Fruit fly (Drosophila melanogaster) whole organism, embryonic: Measurements from ENCODE around the gene Sec23.
A peak's percentile ranks its signal among the peaks of the same experiment; 100 is the strongest.

Experiments used
- Ada2b ChIP-seq: fragments of 200-800 bp; sonication (Bioruptor generic); IDR thresholded peaks from 2 replicates; pipeline ENCODE4 v1.3.6; 2022; ENCODE audit warnings: missing biosample characterization, missing genetic modification characterization
- BEAF-32 ChIP-seq: fragments of 200-800 bp; sonication (Bioruptor generic); optimal IDR thresholded peaks from 3 replicates; lab custom pipeline; 2017; ENCODE audit warnings: missing biosample characterization, missing genetic modification characterization, mild to moderate bottlenecking, moderate library complexity, missing genetic modification reagents
- CG10543 ChIP-seq: fragments of 200-800 bp; sonication (Bioruptor generic); optimal IDR thresholded peaks from 3 replicates; lab custom pipeline; 2017; ENCODE audit warnings: missing biosample characterization, mild to moderate bottlenecking, missing genetic modification characterization, moderate library complexity
- CG12659 ChIP-seq: fragments of 200-800 bp; sonication (Bioruptor generic); optimal IDR thresholded peaks from 3 replicates; lab custom pipeline; 2017; ENCODE audit warnings: mild to moderate bottlenecking, missing biosample characterization, missing genetic modification reagents, missing genetic modification characterization
- CG13296 ChIP-seq: fragments of 200-800 bp; sonication (Bioruptor generic); optimal IDR thresholded peaks from 3 replicates; lab custom pipeline; 2018; ENCODE audit warnings: missing biosample characterization, mild to moderate bottlenecking, missing genetic modification characterization
- CG15479 ChIP-seq: fragments of 200-800 bp; sonication (Bioruptor generic); optimal IDR thresholded peaks from 3 replicates; lab custom pipeline; 2019; ENCODE audit warnings: missing biosample characterization, mild to moderate bottlenecking, missing genetic modification characterization, moderate library complexity
- CG18599 ChIP-seq: fragments of 200-800 bp; sonication (Bioruptor generic); optimal IDR thresholded peaks from 3 replicates; lab custom pipeline; 2017; ENCODE audit warnings: missing biosample characterization, missing genetic modification characterization, mild to moderate bottlenecking, moderate library complexity, missing genetic modification reagents
- CG2678 ChIP-seq: fragments of 200-800 bp; sonication (Bioruptor generic); optimal IDR thresholded peaks from 3 replicates; lab custom pipeline; 2019; ENCODE audit warnings: missing biosample characterization, mild to moderate bottlenecking, missing genetic modification characterization, moderate library complexity
- CG3281 ChIP-seq: fragments of 200-800 bp; sonication (Bioruptor generic); optimal IDR thresholded peaks from 3 replicates; lab custom pipeline; 2017; ENCODE audit warnings: missing biosample characterization, mild to moderate bottlenecking, missing genetic modification characterization
- CG4328 ChIP-seq: fragments of 200-800 bp; sonication (Bioruptor generic); optimal IDR thresholded peaks from 3 replicates; lab custom pipeline; 2017; ENCODE audit warnings: missing biosample characterization, missing genetic modification reagents, missing genetic modification characterization
- CG5953 ChIP-seq: fragments of 200-800 bp; sonication (Bioruptor generic); IDR thresholded peaks from 2 replicates; pipeline ENCODE4 v1.3.6; 2022; ENCODE audit warnings: missing biosample characterization, missing genetic modification characterization
- CG6683 ChIP-seq: fragments of 200-800 bp; sonication (Bioruptor generic); optimal IDR thresholded peaks from 2 replicates; lab custom pipeline; 2017; ENCODE audit warnings: missing biosample characterization, mild to moderate bottlenecking, missing genetic modification characterization, missing genetic modification reagents
- CG7745 ChIP-seq: fragments of 200-800 bp; sonication (Bioruptor generic); optimal IDR thresholded peaks from 2 replicates; lab custom pipeline; 2018; ENCODE audit warnings: missing biosample characterization, mild to moderate bottlenecking, missing genetic modification characterization, moderate library complexity
- CG7928 ChIP-seq: fragments of 200-800 bp; sonication (Bioruptor generic); optimal IDR thresholded peaks from 2 replicates; lab custom pipeline; 2017; ENCODE audit warnings: missing biosample characterization, mild to moderate bottlenecking, missing genetic modification characterization
- CG7987 ChIP-seq: fragments of 200-800 bp; sonication (Bioruptor generic); optimal IDR thresholded peaks from 2 replicates; lab custom pipeline; 2018; ENCODE audit warnings: missing biosample characterization, mild to moderate bottlenecking, missing genetic modification characterization, moderate library complexity
- CG8281 ChIP-seq: fragments of 200-800 bp; sonication (Bioruptor generic); optimal IDR thresholded peaks from 2 replicates; lab custom pipeline; 2018; ENCODE audit warnings: missing biosample characterization, mild to moderate bottlenecking, missing genetic modification characterization, moderate library complexity
- CkIIα-i1 ChIP-seq: fragments of 200-800 bp; sonication (Bioruptor generic); IDR thresholded peaks from 2 replicates; pipeline ENCODE4 v1.3.6; 2022; ENCODE audit warnings: missing biosample characterization, missing genetic modification characterization
- CoRest ChIP-seq: fragments of 200-800 bp; sonication (Bioruptor generic); optimal IDR thresholded peaks from 3 replicates; lab custom pipeline; 2018; ENCODE audit warnings: missing biosample characterization, mild to moderate bottlenecking, missing genetic modification characterization, moderate library complexity
- Deaf1 ChIP-seq: fragments of 200-800 bp; optimal IDR thresholded peaks from 3 replicates; lab custom pipeline; 2019; ENCODE audit warnings: missing biosample characterization, mild to moderate bottlenecking, missing genetic modification characterization, moderate library complexity
- Dll ChIP-seq: fragments of 200-800 bp; sonication (Bioruptor generic); IDR thresholded peaks from 4 replicates; pipeline ENCODE4 v1.3.6; 2022; ENCODE audit warnings: missing biosample characterization, missing genetic modification characterization; ENCODE audit not compliant: partially characterized antibody
- Fer2 ChIP-seq: fragments of 200-800 bp; sonication (Bioruptor generic); optimal IDR thresholded peaks from 2 replicates; lab custom pipeline; 2018; ENCODE audit warnings: missing biosample characterization, mild to moderate bottlenecking, missing genetic modification characterization, moderate library complexity
- Meics ChIP-seq: fragments of 200-800 bp; sonication (Bioruptor generic); optimal IDR thresholded peaks from 2 replicates; lab custom pipeline; 2017; ENCODE audit warnings: missing biosample characterization, mild to moderate bottlenecking, missing genetic modification characterization
- NfI ChIP-seq: fragments of 200-800 bp; sonication (Bioruptor generic); optimal IDR thresholded peaks from 3 replicates; lab custom pipeline; 2018; ENCODE audit warnings: missing biosample characterization, mild to moderate bottlenecking, missing genetic modification characterization, moderate library complexity
- Oli ChIP-seq: fragments of 200-800 bp; sonication (Bioruptor generic); optimal IDR thresholded peaks from 2 replicates; lab custom pipeline; 2018; ENCODE audit warnings: missing biosample characterization, mild to moderate bottlenecking, missing genetic modification characterization, moderate library complexity
- PHDP ChIP-seq: fragments of 200-800 bp; sonication (Bioruptor generic); optimal IDR thresholded peaks from 3 replicates; lab custom pipeline; 2018; ENCODE audit warnings: missing biosample characterization, mild to moderate bottlenecking, missing genetic modification characterization, moderate library complexity
- Pdp1 ChIP-seq, 2 experiments: fragments of 200-800 bp; sonication (Bioruptor generic); optimal IDR thresholded peaks; 3 replicates each; lab custom pipeline; 2016; ENCODE audit warnings: missing biosample characterization in 2 of 2, missing genetic modification characterization in 2 of 2, mild to moderate bottlenecking in 1 of 2, moderate library complexity in 1 of 2
- Xbp1 ChIP-seq: fragments of 200-800 bp; sonication (Bioruptor generic); optimal IDR thresholded peaks from 3 replicates; lab custom pipeline; 2016; ENCODE audit warnings: missing biosample characterization, mild to moderate bottlenecking, missing genetic modification characterization
- YL-1 ChIP-seq: fragments of 200-800 bp; sonication (Bioruptor generic); optimal IDR thresholded peaks from 3 replicates; lab custom pipeline; 2017; ENCODE audit warnings: missing biosample characterization, mild to moderate bottlenecking, missing genetic modification characterization
- ac ChIP-seq: fragments of 200-800 bp; sonication (Bioruptor generic); optimal IDR thresholded peaks from 3 replicates; lab custom pipeline; 2017; ENCODE audit warnings: missing biosample characterization, mild to moderate bottlenecking, missing genetic modification characterization
- cas ChIP-seq: fragments of 200-800 bp; sonication (Bioruptor generic); IDR thresholded peaks from 2 replicates; pipeline ENCODE4 v1.3.6; 2022; ENCODE audit warnings: missing biosample characterization, missing genetic modification characterization
- dm ChIP-seq: fragments of 200-800 bp; sonication (Bioruptor generic); optimal IDR thresholded peaks from 3 replicates; lab custom pipeline; 2016; ENCODE audit warnings: missing biosample characterization, missing genetic modification characterization
- emc ChIP-seq: fragments of 200-800 bp; sonication (Bioruptor generic); optimal IDR thresholded peaks from 2 replicates; lab custom pipeline; 2016; ENCODE audit warnings: missing biosample characterization, missing genetic modification characterization
- eyg ChIP-seq: fragments of 200-800 bp; sonication (Bioruptor generic); optimal IDR thresholded peaks from 3 replicates; lab custom pipeline; 2016; ENCODE audit warnings: missing biosample characterization, missing genetic modification characterization
- ftz-f1 ChIP-seq: fragments of 200-800 bp; sonication (Bioruptor generic); optimal IDR thresholded peaks from 2 replicates; lab custom pipeline; 2016; ENCODE audit warnings: missing biosample characterization, missing genetic modification characterization
- jumu ChIP-seq: fragments of 200-800 bp; sonication (Bioruptor generic); optimal IDR thresholded peaks from 3 replicates; lab custom pipeline; 2016; ENCODE audit warnings: missing biosample characterization, missing genetic modification characterization
- kay ChIP-seq: fragments of 200-800 bp; sonication (Bioruptor generic); optimal IDR thresholded peaks from 2 replicates; lab custom pipeline; 2016; ENCODE audit warnings: missing biosample characterization, missing genetic modification characterization
- kni ChIP-seq: fragments of 200-800 bp; sonication (Bioruptor generic); optimal IDR thresholded peaks from 3 replicates; lab custom pipeline; 2017; ENCODE audit warnings: mild to moderate bottlenecking, missing biosample characterization, missing genetic modification reagents, missing genetic modification characterization
- lbe ChIP-seq: fragments of 200-800 bp; sonication (Bioruptor generic); optimal IDR thresholded peaks from 2 replicates; lab custom pipeline; 2016; ENCODE audit warnings: missing biosample characterization, mild to moderate bottlenecking, missing genetic modification characterization
- lilli ChIP-seq: fragments of 200-800 bp; sonication (Bioruptor generic); optimal IDR thresholded peaks from 3 replicates; lab custom pipeline; 2016; ENCODE audit warnings: missing biosample characterization, missing genetic modification characterization
- odd ChIP-seq: fragments of 200-800 bp; sonication (Bioruptor generic); optimal IDR thresholded peaks from 2 replicates; lab custom pipeline; 2017; ENCODE audit warnings: missing biosample characterization, mild to moderate bottlenecking, missing genetic modification characterization
- pros ChIP-seq: fragments of 200-800 bp; sonication (Bioruptor generic); optimal IDR thresholded peaks from 3 replicates; lab custom pipeline; 2019; ENCODE audit warnings: missing biosample characterization, mild to moderate bottlenecking, missing genetic modification characterization, moderate library complexity
- scrt ChIP-seq: fragments of 200-800 bp; sonication (Bioruptor generic); optimal IDR thresholded peaks from 2 replicates; lab custom pipeline; 2018; ENCODE audit warnings: missing biosample characterization, mild to moderate bottlenecking, missing genetic modification characterization, moderate library complexity
- sima ChIP-seq: fragments of 200-800 bp; sonication (Bioruptor generic); optimal IDR thresholded peaks from 2 replicates; lab custom pipeline; 2016; ENCODE audit warnings: missing biosample characterization, missing genetic modification characterization
- slp2 ChIP-seq: fragments of 200-800 bp; sonication (Bioruptor generic); optimal IDR thresholded peaks from 2 replicates; lab custom pipeline; 2016; ENCODE audit warnings: missing biosample characterization, missing genetic modification characterization
- so ChIP-seq: fragments of 200-800 bp; sonication (Bioruptor generic); IDR thresholded peaks from 3 replicates; pipeline ENCODE4 v1.3.6; 2022; ENCODE audit warnings: missing biosample characterization, missing genetic modification characterization
- sr ChIP-seq: fragments of 200-800 bp; sonication (Bioruptor generic); IDR thresholded peaks from 3 replicates; pipeline ENCODE4 v1.3.6; 2022; ENCODE audit warnings: missing biosample characterization, missing genetic modification characterization
- tin ChIP-seq: fragments of 200-800 bp; sonication (Bioruptor generic); optimal IDR thresholded peaks from 3 replicates; lab custom pipeline; 2016; ENCODE audit warnings: missing biosample characterization, missing genetic modification characterization
- trh ChIP-seq: fragments of 200-800 bp; sonication (Bioruptor generic); optimal IDR thresholded peaks from 2 replicates; lab custom pipeline; 2016; ENCODE audit warnings: missing biosample characterization, missing genetic modification characterization
- twi ChIP-seq: fragments of 200-800 bp; optimal IDR thresholded peaks from 2 replicates; lab custom pipeline; 2019; ENCODE audit warnings: missing biosample characterization, mild to moderate bottlenecking, missing genetic modification characterization, moderate library complexity

Gene Sec23

dm6 chr3R:5600361-5601043, 48.4 kb upstream of the Sec23 start (continued):
- TF ChIP-seq BEAF-32 (GFP tag; lab: Kevin White, UChicago), result no peak
- no peak for TF ChIP-seq Fer2 (tag; lab: Kevin White, UChicago)
- no peak for TF ChIP-seq so (GFP tag; lab: Robert Waterston, UW)
- no peak for TF ChIP-seq sima
- TF ChIP-seq jumu (GFP tag; lab: Kevin White, UChicago), result peak; percentile 9
- no peak for TF ChIP-seq CG7928
- TF ChIP-seq slp2 (GFP tag; lab: Kevin White, UChicago), result no peak
- TF ChIP-seq kay, result peak; percentile 37
- peak; percentile 33 for TF ChIP-seq CG13296 (GFP tag; lab: Kevin White, UChicago)
- TF ChIP-seq ftz-f1 (GFP tag; lab: Kevin White, UChicago), result peak; percentile 78
- peak; percentile 15 for TF ChIP-seq scrt (GFP tag; lab: Kevin White, UChicago)
- peak; percentile 87 for TF ChIP-seq pros
- peak; percentile 64 for TF ChIP-seq lbe (GFP tag; lab: Kevin White, UChicago)
- TF ChIP-seq CG7987 (GFP tag; lab: Kevin White, UChicago), result peak; percentile 60
- no peak for TF ChIP-seq trh (GFP tag; lab: Kevin White, UChicago)
- TF ChIP-seq Oli (tag; lab: Kevin White, UChicago), result no peak
- peak; percentile 95 for TF ChIP-seq dm (GFP tag; lab: Kevin White, UChicago)
- peak; percentile 25 for TF ChIP-seq lilli (GFP tag; lab: Kevin White, UChicago)
- TF ChIP-seq Dll (GFP tag; lab: Robert Waterston, UW), result no peak
- no peak for TF ChIP-seq cas (GFP tag; lab: Robert Waterston, UW)
- TF ChIP-seq CG15479 (GFP tag; lab: Kevin White, UChicago), result peak; percentile 7
- TF ChIP-seq kni, result peak; percentile 76
- peak; percentile 100 for TF ChIP-seq Deaf1 (tag; lab: Kevin White, UChicago)
- peak; percentile 21 for TF ChIP-seq odd
- TF ChIP-seq CkIIα-i1, result no peak
- TF ChIP-seq CG18599 (GFP tag; lab: Kevin White, UChicago), result peak; percentile 39
- peak; percentile 14 for TF ChIP-seq eyg (GFP tag; lab: Kevin White, UChicago)
- no peak for TF ChIP-seq Ada2b
- TF ChIP-seq CG12659, result peak; percentile 16
- no peak for TF ChIP-seq tin
- peak; percentile 84 for TF ChIP-seq YL-1 (GFP tag; lab: Kevin White, UChicago)
- no peak for TF ChIP-seq emc (GFP tag; lab: Kevin White, UChicago)
- TF ChIP-seq CG5953 (GFP tag; lab: Robert Waterston, UW), result no peak
- TF ChIP-seq CG3281 (GFP tag; lab: Kevin White, UChicago), result no peak
- TF ChIP-seq PHDP (tag; lab: Kevin White, UChicago), result peak; percentile 13
- TF ChIP-seq Meics, result peak; percentile 57
- TF ChIP-seq CG2678, result peak; percentile 30
- TF ChIP-seq CG7745 (tag; lab: Kevin White, UChicago), result peak; percentile 20
- no peak for TF ChIP-seq CoRest (tag; lab: Kevin White, UChicago)
- TF ChIP-seq CG4328 (GFP tag; lab: Kevin White, UChicago), result peak; percentile 2
- TF ChIP-seq Pdp1 (GFP tag; optimal IDR thresholded peaks at IDR 0.05; lab: Kevin White, UChicago), result peak in 1 of 2 experiments; percentile 82
- TF ChIP-seq twi, result peak; percentile 42
- peak; percentile 13 for TF ChIP-seq NfI (GFP tag; lab: Kevin White, UChicago)
- TF ChIP-seq CG10543 (GFP tag; lab: Kevin White, UChicago), result peak; percentile 96
- TF ChIP-seq sr (GFP tag; lab: Robert Waterston, UW), result no peak
- TF ChIP-seq CG8281 (tag; lab: Kevin White, UChicago), result no peak
- no peak for TF ChIP-seq ac (GFP tag; lab: Kevin White, UChicago)
- peak; percentile 1 for TF ChIP-seq Xbp1
- peak; percentile 14 for TF ChIP-seq CG6683
